Fruit fly (Drosophila melanogaster): ENCODE measurements around the gene CG42346.

The CG42346 gene

DNA sequence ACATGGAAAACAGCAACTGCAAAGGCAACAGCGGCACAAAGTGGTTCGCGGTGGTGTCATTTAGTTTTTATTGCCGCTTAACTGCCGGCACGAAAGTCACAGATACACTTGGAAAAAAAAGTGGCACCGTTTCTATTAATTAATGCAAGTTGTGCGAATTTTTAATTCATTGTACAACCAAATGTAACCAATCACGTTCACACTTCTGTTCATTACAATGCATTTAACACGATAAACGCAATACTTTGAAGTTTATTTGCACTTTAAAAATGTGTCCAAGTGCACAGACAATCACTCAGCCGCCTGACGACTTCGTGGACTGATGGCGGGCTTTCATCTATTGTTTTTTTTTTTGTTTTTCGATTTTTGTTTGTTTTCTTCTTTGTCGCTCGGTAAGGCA, 1.3 kb downstream of the CG42346 start (continued):
- TF ChIP-seq CG3163 (GFP tag; optimal IDR thresholded peaks at IDR 0.05) (no peak), CG1024 (GFP tag; IDR thresholded peaks at IDR 0.05) (peak; percentile 22; the same call in 1 of the 2 replicates), Hey (tag; optimal IDR thresholded peaks at IDR 0.05) (no peak), CG7839 (tag; optimal IDR thresholded peaks at IDR 0.05) (peak; percentile 33), CG12942 (GFP tag; optimal IDR thresholded peaks at IDR 0.05) (peak; percentile 49), CrebB (tag; optimal IDR thresholded peaks at IDR 0.05) (no peak), CG32767 (GFP tag; IDR thresholded peaks at IDR 0.05) (0 out of 2 replicates have a peak, but pooled peaks have one; percentile 29), CG5245 (GFP tag; optimal IDR thresholded peaks at IDR 0.05) (peak; percentile 42), croc (GFP tag; conservative IDR thresholded peaks at IDR 0.05) (peak; percentile 43; the same call in 1 of the 3 replicates), CG6791 (GFP tag; IDR thresholded peaks at IDR 0.05; ENCODE audit: partially characterized antibody) (no peak), Drgx (GFP tag; IDR thresholded peaks at IDR 0.05) (peak; percentile 89), CG1832 (GFP tag; optimal IDR thresholded peaks at IDR 0.05) (no peak), Stat92E (GFP tag; optimal IDR thresholded peaks at IDR 0.05) (no peak), Nf-YA (GFP tag; IDR thresholded peaks at IDR 0.05) (peak; percentile 40; the same call in 1 of the 2 replicates), CG3407 (GFP tag; optimal IDR thresholded peaks at IDR 0.05) (peak; percentile 52), oc (tag; optimal IDR thresholded peaks at IDR 0.05) (peak; percentile 36), tap (tag; optimal IDR thresholded peaks at IDR 0.05) (peak; percentile 20), Nf-YC (tag; optimal IDR thresholded peaks at IDR 0.05) (no peak), CG1603 (tag; optimal IDR thresholded peaks at IDR 0.05) (peak; percentile 86), CG34422 (GFP tag; IDR thresholded peaks at IDR 0.05) (peak; percentile 58; the same call in 2 of the 3 replicates), ase (GFP tag; IDR thresholded peaks at IDR 0.05) (0 out of 3 replicates have a peak, but pooled peaks have one; percentile 23), Camta (GFP tag; optimal IDR thresholded peaks at IDR 0.05) (peak; percentile 35), Oli (tag; optimal IDR thresholded peaks at IDR 0.05) (peak; percentile 74), hkb (optimal IDR thresholded peaks at IDR 0.05) (no peak), hkb (GFP tag; IDR thresholded peaks at IDR 0.05) (peak; percentile 58; the same call in 1 of the 2 replicates), CG9817 (tag; optimal IDR thresholded peaks at IDR 0.05) (peak; percentile 19), Hand (GFP tag; optimal IDR thresholded peaks at IDR 0.05) (no peak), luna (GFP tag; optimal IDR thresholded peaks at IDR 0.05) (no peak), odd (GFP tag; optimal IDR thresholded peaks at IDR 0.05) (peak; percentile 2), zen2 (GFP tag; IDR thresholded peaks at IDR 0.05; ENCODE audit: partially characterized antibody) (no peak), CG8359 (GFP tag; optimal IDR thresholded peaks at IDR 0.05; ENCODE audit: borderline replicate concordance) (peak; percentile 41), Doc2 (GFP tag; IDR thresholded peaks at IDR 0.05) (no peak), ci (GFP tag; IDR thresholded peaks at IDR 0.05) (peak; percentile 49; the same call in 1 of the 3 replicates), CG9609 (GFP tag; optimal IDR thresholded peaks at IDR 0.05) (peak; percentile 38), Ada2b (GFP tag; IDR thresholded peaks at IDR 0.05) (peak; percentile 58; the same call in 1 of the 2 replicates), CG10267 (tag; optimal IDR thresholded peaks at IDR 0.05) (peak; percentile 21), scrt (GFP tag; optimal IDR thresholded peaks at IDR 0.05) (peak; percentile 1), bowl (GFP tag; IDR thresholded peaks at IDR 0.05) (no peak; the same call in 1 of the 2 replicates), sob (GFP tag; IDR thresholded peaks at IDR 0.05) (peak; percentile 33; the same call in 1 of the 2 replicates), HLH3B (GFP tag; IDR thresholded peaks at IDR 0.05) (peak; percentile 46; the same call in 1 of the 2 replicates), dmrt11E (tag; optimal IDR thresholded peaks at IDR 0.05) (peak; percentile 36), CG6654 (GFP tag; optimal IDR thresholded peaks at IDR 0.05) (peak; percentile 6), CG10654 (GFP tag; optimal IDR thresholded peaks at IDR 0.05) (peak; percentile 22), CG1602 (GFP tag; optimal IDR thresholded peaks at IDR 0.05) (peak; percentile 12), p53 (GFP tag; optimal IDR thresholded peaks at IDR 0.05) (peak; percentile 53), CG9727 (GFP tag; optimal IDR thresholded peaks at IDR 0.05) (peak; percentile 11), zen (tag; optimal IDR thresholded peaks at IDR 0.05) (peak; percentile 4), ro (GFP tag; IDR thresholded peaks at IDR 0.05) (no peak), lab (GFP tag; optimal IDR thresholded peaks at IDR 0.05) (peak; percentile 53), maf-S (GFP tag; optimal IDR thresholded peaks at IDR 0.05) (no peak)
